Worm (Caenorhabditis elegans) whole organism, L3 larva: ENCODE results near the gene try-8.

ENCODE experiments used
- R02D3.7 ChIP-seq: fragments of 150-350 bp; optimal IDR thresholded peaks from 2 replicates; lab custom pipeline; 2014; ENCODE audit warnings: missing biosample characterization, missing genetic modification characterization
- ZK546.5 ChIP-seq: sonication (generic microtip); optimal IDR thresholded peaks from 2 replicates; lab custom pipeline; 2017; ENCODE audit warnings: missing biosample characterization, missing genetic modification characterization
- ama-1 ChIP-seq: fragments of 150-350 bp; optimal IDR thresholded peaks from 2 replicates; lab custom pipeline; 2018
- ceh-16 ChIP-seq: sonication (generic microtip); optimal IDR thresholded peaks from 2 replicates; lab custom pipeline; 2017; ENCODE audit warnings: missing biosample characterization, missing genetic modification characterization
- daf-12 ChIP-seq: fragments of 150-350 bp; optimal IDR thresholded peaks from 2 replicates; lab custom pipeline; 2014; ENCODE audit warnings: missing biosample characterization, missing genetic modification reagents, missing genetic modification characterization
- egl-27 ChIP-seq: sonication (generic microtip); optimal IDR thresholded peaks from 4 replicates; lab custom pipeline; 2017; ENCODE audit warnings: missing biosample characterization, missing genetic modification reagents, missing genetic modification characterization
- egl-5 ChIP-seq: fragments of 150-350 bp; optimal IDR thresholded peaks from 2 replicates; lab custom pipeline; 2017; ENCODE audit warnings: missing biosample characterization, missing genetic modification reagents, missing genetic modification characterization, inconsistent platforms
- elt-1 ChIP-seq: fragments of 150-350 bp; optimal IDR thresholded peaks from 2 replicates; lab custom pipeline; 2014; ENCODE audit warnings: missing biosample characterization, missing genetic modification characterization
- elt-2 ChIP-seq: sonication (generic microtip); optimal IDR thresholded peaks from 2 replicates; lab custom pipeline; 2016; ENCODE audit warnings: missing genetic modification reagents, mild to moderate bottlenecking, missing genetic modification characterization, missing compliant biosample characterization
- elt-3 ChIP-seq, 3 experiments: fragments of 150-350 bp in 1 of 3; sonication (generic microtip) in 2 of 3; optimal IDR thresholded peaks; 2 replicates in 2 of 3; 4 replicates in 1 of 3; lab custom pipeline; 2014 to 2017; ENCODE audit warnings: missing biosample characterization in 3 of 3, missing genetic modification characterization in 3 of 3
- eor-1 ChIP-seq, 2 experiments: fragments of 150-350 bp; optimal IDR thresholded peaks; 2 replicates each; lab custom pipeline; 2014 to 2018; ENCODE audit warnings: missing biosample characterization in 2 of 2, missing genetic modification characterization in 2 of 2
- jun-1 ChIP-seq: fragments of 150-350 bp; optimal IDR thresholded peaks from 2 replicates; lab custom pipeline; 2014; ENCODE audit warnings: missing biosample characterization, missing genetic modification reagents, missing genetic modification characterization
- lin-39 ChIP-seq: fragments of 150-350 bp; optimal IDR thresholded peaks from 2 replicates; lab custom pipeline; 2018; ENCODE audit warnings: missing biosample characterization, missing genetic modification reagents, missing genetic modification characterization
- lsy-12 ChIP-seq: sonication (generic microtip); optimal IDR thresholded peaks from 2 replicates; lab custom pipeline; 2016; ENCODE audit warnings: mild to moderate bottlenecking, missing genetic modification characterization, missing compliant biosample characterization
- mml-1 ChIP-seq: fragments of 150-350 bp; sonication (generic microtip); optimal IDR thresholded peaks from 3 replicates; lab custom pipeline; 2014; ENCODE audit warnings: missing biosample characterization, missing genetic modification characterization
- nfya-1 ChIP-seq: sonication (generic microtip); optimal IDR thresholded peaks from 2 replicates; lab custom pipeline; 2017; ENCODE audit warnings: missing genetic modification characterization, mild to moderate bottlenecking, missing compliant biosample characterization, antibody characterized with exemption, moderate library complexity; ENCODE audit not compliant: insufficient read depth
- nhr-11 ChIP-seq: fragments of 150-350 bp; optimal IDR thresholded peaks from 2 replicates; lab custom pipeline; 2014; ENCODE audit warnings: missing biosample characterization, missing genetic modification characterization
- nhr-12 ChIP-seq: fragments of 150-350 bp; optimal IDR thresholded peaks from 2 replicates; lab custom pipeline; 2014; ENCODE audit warnings: missing biosample characterization, missing genetic modification characterization
- nhr-23 ChIP-seq: fragments of 150-350 bp; optimal IDR thresholded peaks from 2 replicates; lab custom pipeline; 2014; ENCODE audit warnings: missing biosample characterization, missing genetic modification reagents, missing genetic modification characterization
- nhr-237 ChIP-seq: fragments of 150-350 bp; optimal IDR thresholded peaks from 2 replicates; lab custom pipeline; 2014; ENCODE audit warnings: missing biosample characterization, missing genetic modification characterization
- nhr-25 ChIP-seq: sonication (generic microtip); optimal IDR thresholded peaks from 2 replicates; lab custom pipeline; 2017; ENCODE audit warnings: missing biosample characterization, missing genetic modification characterization
- nhr-28 ChIP-seq: fragments of 150-350 bp; optimal IDR thresholded peaks from 2 replicates; lab custom pipeline; 2014; ENCODE audit warnings: missing biosample characterization, missing genetic modification characterization
- nhr-43 ChIP-seq: sonication (generic microtip); optimal IDR thresholded peaks from 2 replicates; lab custom pipeline; 2016; ENCODE audit warnings: mild to moderate bottlenecking, missing genetic modification characterization, missing compliant biosample characterization; ENCODE audit not compliant: poor library complexity, severe bottlenecking
- nhr-76 ChIP-seq: fragments of 150-350 bp; sonication (generic microtip); optimal IDR thresholded peaks from 5 replicates; lab custom pipeline; 2014; ENCODE audit warnings: missing biosample characterization, missing genetic modification characterization
- nhr-77 ChIP-seq: fragments of 150-350 bp; optimal IDR thresholded peaks from 2 replicates; lab custom pipeline; 2014; ENCODE audit warnings: missing biosample characterization, missing genetic modification characterization
- pha-4 ChIP-seq: fragments of 150-350 bp; optimal IDR thresholded peaks from 2 replicates; lab custom pipeline; 2014; ENCODE audit warnings: missing biosample characterization, missing genetic modification reagents, missing genetic modification characterization
- pqm-1 ChIP-seq: fragments of 150-350 bp; optimal IDR thresholded peaks from 2 replicates; lab custom pipeline; 2017; ENCODE audit warnings: missing biosample characterization, missing genetic modification characterization, inconsistent platforms
- skn-1 ChIP-seq: fragments of 150-350 bp; optimal IDR thresholded peaks from 2 replicates; lab custom pipeline; 2014; ENCODE audit warnings: missing biosample characterization, missing genetic modification characterization
- tbx-2 ChIP-seq: sonication (generic microtip); optimal IDR thresholded peaks from 2 replicates; lab custom pipeline; 2016; ENCODE audit warnings: mild to moderate bottlenecking, missing genetic modification characterization, missing compliant biosample characterization
- unc-39 ChIP-seq: sonication (generic microtip); optimal IDR thresholded peaks from 4 replicates; lab custom pipeline; 2017; ENCODE audit warnings: missing biosample characterization, missing genetic modification characterization
- unc-62 ChIP-seq: fragments of 150-350 bp; sonication (generic microtip); optimal IDR thresholded peaks from 4 replicates; lab custom pipeline; 2014; ENCODE audit warnings: missing biosample characterization, missing genetic modification reagents, missing genetic modification characterization
- zag-1 ChIP-seq: fragments of 150-350 bp; optimal IDR thresholded peaks from 2 replicates; lab custom pipeline; 2014; ENCODE audit warnings: missing biosample characterization, missing genetic modification characterization
- ztf-11 ChIP-seq: fragments of 150-350 bp; optimal IDR thresholded peaks from 2 replicates; lab custom pipeline; 2014; ENCODE audit warnings: missing biosample characterization, missing genetic modification characterization

Gene try-8

DNA sequence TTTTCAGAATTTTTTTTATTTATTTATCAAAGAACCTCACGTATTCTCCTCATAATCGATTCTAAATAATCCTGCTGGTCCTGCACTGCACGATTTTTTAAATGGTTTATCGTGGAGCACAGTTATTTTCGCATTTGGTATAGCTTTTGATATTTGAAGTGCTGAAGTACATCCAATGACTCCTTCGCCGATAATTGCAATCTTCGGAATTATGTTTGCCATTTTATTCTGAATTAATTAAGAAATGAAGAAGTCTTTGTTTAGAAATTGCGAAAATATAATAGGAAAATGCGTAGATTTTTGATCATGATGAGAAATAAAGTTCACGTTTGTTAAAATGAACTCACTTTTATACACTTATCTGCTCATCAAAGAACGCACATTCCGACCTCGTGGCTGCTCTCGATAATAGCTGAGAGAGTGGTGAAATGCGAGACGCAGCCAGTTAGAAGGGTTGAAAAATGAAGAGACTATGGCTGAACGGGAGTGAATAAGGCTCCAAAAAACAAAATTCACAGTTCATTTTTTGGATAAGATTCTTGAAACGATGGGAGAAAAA lies 19.3 kb downstream of the try-8 start (continued):
- TF ChIP-seq nhr-237 (tag; lab: Kevin White, UChicago) (no peak), pha-4 (peak; percentile 60), egl-27 (tag; lab: Kevin White, UChicago) (no peak)

DNA sequence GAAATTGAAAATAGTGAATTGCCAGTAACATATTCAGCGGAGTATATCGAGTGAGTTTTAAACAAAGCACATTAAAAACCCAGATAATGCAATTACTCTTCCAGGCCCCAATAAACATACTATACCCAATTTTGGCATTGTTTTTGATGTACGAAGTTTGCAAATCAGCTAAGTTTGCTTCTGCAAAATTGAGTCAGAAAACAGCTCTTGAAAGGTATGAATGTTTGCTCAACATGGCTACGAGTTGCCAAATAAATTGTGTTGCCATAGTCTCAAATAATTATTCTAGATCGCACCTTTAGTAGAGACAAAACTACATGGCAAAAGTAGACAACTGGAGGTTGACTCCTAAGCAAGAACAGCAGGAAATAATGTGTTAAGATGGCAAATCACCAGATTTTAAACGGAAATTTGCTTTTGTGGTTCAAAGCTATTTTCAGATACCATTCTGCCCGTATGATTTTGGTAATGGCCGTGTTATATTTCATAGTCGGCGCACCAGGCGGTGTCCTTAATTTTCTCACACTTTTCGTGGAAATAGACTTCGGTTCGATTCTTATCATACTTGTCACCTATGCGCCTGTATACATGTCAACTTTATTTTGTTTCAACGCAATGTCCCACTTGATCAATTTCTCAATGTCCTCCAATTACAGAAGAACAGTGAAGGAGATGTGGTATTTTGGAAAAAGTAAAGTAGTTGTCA lies 21.5 kb downstream of the try-8 start:
- TF ChIP-seq lsy-12 (tag; lab: Kevin White, UChicago), result peak; percentile 24
- TF ChIP-seq elt-1 (tag; lab: Kevin White, UChicago), result no peak
- TF ChIP-seq pqm-1 (tag; lab: Kevin White, UChicago), result no peak
- TF ChIP-seq elt-2 (tag; lab: Kevin White, UChicago), result peak; percentile 42
- TF ChIP-seq nhr-23 (tag; lab: Kevin White, UChicago), result peak; percentile 6
- TF ChIP-seq ama-1, result peak; percentile 76
- TF ChIP-seq nhr-43, result peak; percentile 70

DNA sequence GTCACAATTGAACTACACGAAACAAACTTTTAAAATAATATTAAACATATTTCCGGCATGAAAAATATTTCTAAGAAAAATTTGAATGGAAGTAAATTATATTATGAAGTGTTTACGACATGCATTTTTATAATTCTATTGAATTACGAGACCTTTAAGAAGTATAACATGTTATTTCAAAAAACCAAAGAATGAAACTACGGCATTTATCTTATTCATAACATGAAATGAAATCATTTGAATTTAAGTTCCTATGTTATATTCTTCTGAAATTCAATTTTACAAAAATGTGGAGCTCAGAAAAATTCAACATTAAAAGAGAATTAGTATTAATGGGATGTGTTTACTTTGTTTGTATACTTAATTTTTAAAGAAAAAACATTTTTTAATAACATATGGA lies 23.1 kb downstream of the try-8 start, which contains the start of gene srw-71:
TSS of gene srw-71 (minus strand) at position 101 of the 400 bp plus-strand sequence.
- no peak for TF ChIP-seq nhr-76 (tag; lab: Kevin White, UChicago)
- no peak for TF ChIP-seq eor-1 (tag; optimal IDR thresholded peaks at IDR 0.05; lab: Kevin White, UChicago)
- TF ChIP-seq unc-39 (tag; lab: Kevin White, UChicago), result no peak
- TF ChIP-seq tbx-2 (tag; lab: Kevin White, UChicago), result no peak
- TF ChIP-seq pqm-1 (tag; lab: Kevin White, UChicago), result no peak
- no peak for TF ChIP-seq nfya-1 (tag; lab: Kevin White, UChicago)
- TF ChIP-seq egl-5 (tag; lab: Kevin White, UChicago), result no peak
- TF ChIP-seq nhr-43, result no peak
- no peak for TF ChIP-seq R02D3.7 (tag; lab: Kevin White, UChicago)

DNA sequence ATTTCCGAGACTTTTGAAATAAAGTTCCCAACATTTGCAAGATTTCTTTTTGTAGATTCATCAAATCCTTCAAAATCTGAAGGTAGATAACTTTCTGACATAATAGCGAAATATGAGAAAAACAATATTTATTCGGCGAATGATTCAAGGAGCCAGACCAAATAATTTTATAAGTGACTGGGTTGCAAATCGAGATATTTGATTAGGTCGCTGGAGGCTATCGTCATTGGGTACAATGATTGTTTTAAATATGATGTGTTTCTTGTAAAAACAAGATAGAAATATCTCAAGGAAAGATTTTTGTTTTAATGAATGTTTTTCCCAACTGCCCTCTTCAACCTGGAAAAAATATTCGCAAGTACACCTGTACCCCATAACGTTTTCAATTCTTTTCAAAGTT lies 25.3 kb downstream of the try-8 start, which contains the start of gene srw-69:
TSS of gene srw-69 (minus strand) at position 101 of the 400 bp plus-strand sequence.
- TF ChIP-seq nhr-28 (no peak), unc-62 (GFP tag; lab: Kevin White, UChicago) (no peak), ztf-11 (no peak), elt-3 (tag; optimal IDR thresholded peaks at IDR 0.05; lab: Kevin White, UChicago) (no peak), skn-1 (tag; lab: Kevin White, UChicago) (no peak), nhr-25 (no peak)

DNA sequence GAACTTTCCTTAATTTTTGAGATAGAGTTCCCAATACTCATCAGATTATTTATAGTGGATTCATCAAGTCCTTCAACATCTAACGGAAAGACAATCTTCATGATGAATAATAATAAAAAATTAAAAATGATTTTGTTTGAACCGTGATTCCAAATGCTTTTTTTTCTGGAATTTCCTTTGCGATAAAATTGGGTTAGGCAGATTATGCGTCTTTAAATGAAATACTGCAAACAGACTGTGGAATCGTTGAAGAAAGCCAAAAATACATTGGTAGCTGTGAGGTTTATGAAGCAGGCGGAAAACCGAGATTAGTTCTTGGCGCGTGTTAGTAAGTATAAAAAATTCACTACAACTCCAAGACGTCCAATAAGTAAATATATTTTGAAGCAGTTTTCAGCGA lies 27.5 kb downstream of the try-8 start, which contains the start of gene srw-68:
TSS of gene srw-68 (minus strand) at position 101 of the 400 bp plus-strand sequence.
- no peak for TF ChIP-seq R02D3.7 (tag; lab: Kevin White, UChicago)
- no peak for TF ChIP-seq nhr-77 (tag; lab: Kevin White, UChicago)
- TF ChIP-seq nfya-1 (tag; lab: Kevin White, UChicago), result no peak
- no peak for TF ChIP-seq jun-1 (tag; lab: Kevin White, UChicago)
- TF ChIP-seq nhr-11 (tag; lab: Kevin White, UChicago), result no peak
- no peak for TF ChIP-seq daf-12
- TF ChIP-seq nhr-12 (tag; lab: Kevin White, UChicago), result no peak
- no peak for TF ChIP-seq ZK546.5
- no peak for TF ChIP-seq ceh-16 (tag; lab: Kevin White, UChicago)
- no peak for TF ChIP-seq elt-3 (tag; optimal IDR thresholded peaks at IDR 0.05; lab: Kevin White, UChicago)
- no peak for TF ChIP-seq zag-1 (tag; lab: Kevin White, UChicago)

DNA sequence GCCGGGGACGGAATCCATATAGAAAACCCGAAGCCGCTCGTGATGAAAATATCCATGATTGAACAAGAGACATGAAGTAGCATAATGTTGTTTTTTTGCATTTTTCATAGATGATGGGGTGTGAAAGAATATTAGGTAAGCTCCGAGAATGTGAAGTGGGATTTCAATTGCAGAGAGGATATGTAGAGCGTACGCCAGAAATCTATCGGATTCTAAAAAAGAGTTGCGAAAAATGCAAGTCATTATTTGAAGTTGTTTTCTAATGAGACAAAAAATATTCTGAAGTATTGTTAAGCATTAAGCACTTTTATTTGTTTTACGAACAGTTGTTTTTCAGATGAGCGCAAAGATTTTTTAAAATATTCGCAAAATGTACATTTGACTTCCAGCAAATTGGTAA lies 29.8 kb downstream of the try-8 start, which contains the start of gene F18E3.10:
TSS of gene F18E3.10 (minus strand) at position 101 of the 400 bp plus-strand sequence.
- TF ChIP-seq egl-5 (tag; lab: Kevin White, UChicago), result no peak
- TF ChIP-seq mml-1 (tag; lab: Kevin White, UChicago), result no peak
- TF ChIP-seq elt-2 (tag; lab: Kevin White, UChicago), result no peak
- no peak for TF ChIP-seq ama-1
- TF ChIP-seq lin-39 (tag; lab: Kevin White, UChicago), result no peak
